Worm (Caenorhabditis elegans) whole organism, late embryonic: ENCODE measurements around the gene Y113G7B.12.

ENCODE experiments used
- C08G9.2 ChIP-seq: sonication (generic microtip); optimal IDR thresholded peaks from 2 replicates; lab custom pipeline; 2016; ENCODE audit warnings: mild to moderate bottlenecking, missing genetic modification characterization, moderate library complexity, missing compliant biosample characterization
- C38D4.7 ChIP-seq: fragments of 200-800 bp; sonication (Bioruptor generic); optimal IDR thresholded peaks from 2 replicates; lab custom pipeline; 2018; ENCODE audit warnings: mild to moderate bottlenecking, missing genetic modification characterization, moderate library complexity, missing compliant biosample characterization
- F13H6.1 ChIP-seq: sonication (generic microtip); optimal IDR thresholded peaks from 2 replicates; lab custom pipeline; 2016; ENCODE audit warnings: missing genetic modification characterization, missing compliant biosample characterization
- Y22D7AL.16 ChIP-seq: sonication (generic microtip); optimal IDR thresholded peaks from 2 replicates; lab custom pipeline; 2016; ENCODE audit warnings: missing genetic modification characterization, missing compliant biosample characterization
- ama-1 ChIP-seq: fragments of 150-350 bp; optimal IDR thresholded peaks from 2 replicates; lab custom pipeline; 2014
- ceh-18 ChIP-seq: sonication (generic microtip); optimal IDR thresholded peaks from 2 replicates; lab custom pipeline; 2016; ENCODE audit warnings: missing genetic modification characterization, missing compliant biosample characterization
- ceh-30 ChIP-seq: fragments of 150-350 bp; optimal IDR thresholded peaks from 2 replicates; lab custom pipeline; 2014; ENCODE audit warnings: missing biosample characterization, missing genetic modification characterization
- ceh-31 ChIP-seq: sonication (generic microtip); optimal IDR thresholded peaks from 2 replicates; lab custom pipeline; 2016; ENCODE audit warnings: missing genetic modification characterization, missing compliant biosample characterization
- ceh-34 ChIP-seq: sonication (generic microtip); optimal IDR thresholded peaks from 2 replicates; lab custom pipeline; 2016; ENCODE audit warnings: mild to moderate bottlenecking, missing genetic modification characterization, missing compliant biosample characterization
- ceh-6 ChIP-seq: fragments of 200-800 bp; sonication (Bioruptor generic); optimal IDR thresholded peaks from 2 replicates; lab custom pipeline; 2018; ENCODE audit warnings: mild to moderate bottlenecking, missing genetic modification characterization, missing compliant biosample characterization
- ceh-9 ChIP-seq: sonication (generic microtip); optimal IDR thresholded peaks from 2 replicates; lab custom pipeline; 2016; ENCODE audit warnings: mild to moderate bottlenecking, missing genetic modification characterization, inconsistent platforms, missing compliant biosample characterization
- che-1 ChIP-seq: sonication (generic microtip); optimal IDR thresholded peaks from 2 replicates; lab custom pipeline; 2016; ENCODE audit warnings: mild to moderate bottlenecking, missing genetic modification characterization, missing compliant biosample characterization
- dmd-4 ChIP-seq: sonication (generic microtip); optimal IDR thresholded peaks from 2 replicates; lab custom pipeline; 2016; ENCODE audit warnings: borderline replicate concordance, missing genetic modification characterization, missing compliant biosample characterization
- ets-4 ChIP-seq: sonication (generic microtip); optimal IDR thresholded peaks from 2 replicates; lab custom pipeline; 2016; ENCODE audit warnings: missing genetic modification characterization, missing compliant biosample characterization
- fax-1 ChIP-seq: sonication (generic microtip); optimal IDR thresholded peaks from 2 replicates; lab custom pipeline; 2016; ENCODE audit warnings: missing genotype, missing genetic modification characterization, missing compliant biosample characterization
- fkh-10 ChIP-seq: fragments of 150-350 bp; optimal IDR thresholded peaks from 2 replicates; lab custom pipeline; 2014; ENCODE audit warnings: missing biosample characterization, missing genetic modification reagents, missing genetic modification characterization
- hlh-13 ChIP-seq: fragments of 200-800 bp; sonication (Bioruptor generic); optimal IDR thresholded peaks from 2 replicates; lab custom pipeline; 2018; ENCODE audit warnings: mild to moderate bottlenecking, missing genetic modification characterization, missing compliant biosample characterization
- hlh-15 ChIP-seq: sonication (generic microtip); optimal IDR thresholded peaks from 2 replicates; lab custom pipeline; 2016; ENCODE audit warnings: missing genetic modification characterization, missing compliant biosample characterization
- hlh-30 ChIP-seq: sonication (generic microtip); optimal IDR thresholded peaks from 2 replicates; lab custom pipeline; 2017; ENCODE audit warnings: antibody characterized with exemption, missing genetic modification characterization, missing compliant biosample characterization; ENCODE audit not compliant: insufficient read depth
- lin-11 ChIP-seq: fragments of 200-800 bp; sonication (Bioruptor generic); optimal IDR thresholded peaks from 2 replicates; lab custom pipeline; 2018; ENCODE audit warnings: mild to moderate bottlenecking, missing genetic modification characterization, missing compliant biosample characterization
- nhr-11 ChIP-seq: fragments of 150-350 bp; optimal IDR thresholded peaks from 2 replicates; lab custom pipeline; 2014; ENCODE audit warnings: missing biosample characterization, missing genetic modification characterization
- npax-4 ChIP-seq: sonication (generic microtip); optimal IDR thresholded peaks from 2 replicates; lab custom pipeline; 2016; ENCODE audit warnings: missing genetic modification characterization, missing compliant biosample characterization
- pag-3 ChIP-seq: sonication (generic microtip); optimal IDR thresholded peaks from 2 replicates; lab custom pipeline; 2016; ENCODE audit warnings: missing compliant biosample characterization, missing genetic modification characterization, borderline replicate concordance
- pat-9 ChIP-seq: fragments of 200-800 bp; sonication (Bioruptor generic); optimal IDR thresholded peaks from 2 replicates; lab custom pipeline; 2018; ENCODE audit warnings: mild to moderate bottlenecking, missing genetic modification characterization, moderate library complexity, missing compliant biosample characterization
- pha-2 ChIP-seq: sonication (generic microtip); optimal IDR thresholded peaks from 2 replicates; lab custom pipeline; 2017; ENCODE audit warnings: mild to moderate bottlenecking, missing genetic modification characterization, missing compliant biosample characterization
- pqm-1 ChIP-seq: sonication (generic microtip); optimal IDR thresholded peaks from 2 replicates; lab custom pipeline; 2016; ENCODE audit warnings: missing genetic modification characterization, missing compliant biosample characterization
- syd-9 ChIP-seq: sonication (generic microtip); optimal IDR thresholded peaks from 2 replicates; lab custom pipeline; 2016; ENCODE audit warnings: mild to moderate bottlenecking, missing genetic modification characterization, moderate library complexity, missing compliant biosample characterization
- tbx-2 ChIP-seq: sonication (generic microtip); optimal IDR thresholded peaks from 2 replicates; lab custom pipeline; 2016; ENCODE audit warnings: missing genetic modification characterization, missing compliant biosample characterization
- unc-42 ChIP-seq: sonication (generic microtip); optimal IDR thresholded peaks from 2 replicates; lab custom pipeline; 2016; ENCODE audit warnings: missing genotype, missing genetic modification characterization, missing compliant biosample characterization
- zip-5 ChIP-seq: sonication (generic microtip); optimal IDR thresholded peaks from 2 replicates; lab custom pipeline; 2016; ENCODE audit warnings: missing genetic modification characterization, missing compliant biosample characterization

Y113G7B.12 gene

ce11 chrV:20195451-20196036 is 16.9 kb downstream of the Y113G7B.12 start, which contains the start of the genes srh-217 and Y113G7B.28:
TSS of gene srh-217 (minus strand) at chrV:20195551.
TSS of gene Y113G7B.28 (plus strand) at chrV:20195986.
- TF ChIP-seq zip-5 (tag; lab: Kevin White, UChicago) (no peak), syd-9 (tag; lab: Kevin White, UChicago) (no peak), pag-3 (tag; lab: Kevin White, UChicago) (no peak)

- TF ChIP-seq ets-4 (tag; lab: Kevin White, UChicago) (no peak), ceh-6 (GFP tag; lab: Kevin White, UChicago) (no peak), pat-9 (no peak), C38D4.7 (no peak), Y22D7AL.16 (tag; lab: Kevin White, UChicago) (no peak), fkh-10 (GFP tag; lab: Kevin White, UChicago) (no peak), pqm-1 (tag; lab: Kevin White, UChicago) (no peak), fax-1 (tag; lab: Kevin White, UChicago) (no peak), ceh-34 (tag; lab: Kevin White, UChicago) (no peak), hlh-15 (tag; lab: Kevin White, UChicago) (no peak), npax-4 (tag; lab: Kevin White, UChicago) (no peak)
Measured at ce11 chrV:20192102-20192880, 20.2 kb downstream of the Y113G7B.12 start, which contains the start of the genes fbxa-115 and Y113G7B.27. TSS of gene fbxa-115 (minus strand) at chrV:20192152. TSS of gene Y113G7B.27 (plus strand) at chrV:20192830.

- no peak for TF ChIP-seq ceh-34 (tag; lab: Kevin White, UChicago)
- TF ChIP-seq syd-9 (tag; lab: Kevin White, UChicago), result no peak
- TF ChIP-seq ceh-6 (GFP tag; lab: Kevin White, UChicago), result no peak
- TF ChIP-seq, all 69 proteins: peak for 0
Measured at ce11 chrV:20188790-20189189, 23.7 kb downstream of the Y113G7B.12 start, which contains the start of gene fbxa-116. TSS of gene fbxa-116 (minus strand) at chrV:20188890.

ce11 chrV:20186579-20186978 is 25.9 kb downstream of the Y113G7B.12 start, which contains the start of gene srz-16:
TSS of gene srz-16 (minus strand) at chrV:20186679.
- TF ChIP-seq unc-42 (tag; lab: Kevin White, UChicago) (no peak), zip-5 (tag; lab: Kevin White, UChicago) (no peak), nhr-11 (tag; lab: Kevin White, UChicago) (no peak), pha-2 (no peak), che-1 (no peak), ama-1 (no peak), ceh-18 (tag; lab: Kevin White, UChicago) (no peak), dmd-4 (tag; lab: Kevin White, UChicago) (no peak), ets-4 (tag; lab: Kevin White, UChicago) (no peak)

ce11 chrV:20182311-20182710 is 30.2 kb downstream of the Y113G7B.12 start:
- TF ChIP-seq pag-3 (tag; lab: Kevin White, UChicago), result no peak
- TF ChIP-seq C38D4.7, result no peak
- no peak for TF ChIP-seq hlh-15 (tag; lab: Kevin White, UChicago)
- no peak for TF ChIP-seq che-1
- no peak for TF ChIP-seq hlh-13 (GFP tag; lab: Kevin White, UChicago)
- TF ChIP-seq ceh-18 (tag; lab: Kevin White, UChicago), result no peak
- TF ChIP-seq ceh-31 (tag; lab: Kevin White, UChicago), result no peak
- no peak for TF ChIP-seq ceh-30 (tag; lab: Kevin White, UChicago)
- no peak for TF ChIP-seq C08G9.2 (tag; lab: Kevin White, UChicago)
- no peak for TF ChIP-seq hlh-30
- TF ChIP-seq F13H6.1 (tag; lab: Kevin White, UChicago), result no peak
- no peak for TF ChIP-seq lin-11 (tag; lab: Kevin White, UChicago)
- TF ChIP-seq ceh-9 (tag; lab: Kevin White, UChicago), result no peak
- TF ChIP-seq tbx-2, result no peak
- TF ChIP-seq, all 69 proteins: peak for 0
